Fruit fly (Drosophila melanogaster) whole organism, pupa: Measurements from ENCODE around the gene CG12321.
A peak's percentile ranks its signal among the peaks of the same experiment; 100 is the strongest.

Source experiments
- CG10348 ChIP-seq: fragments of 200-800 bp; sonication (Bioruptor generic); IDR thresholded peaks from 2 replicates; pipeline ENCODE4 v1.3.6; 2022; ENCODE audit warnings: missing biosample characterization, missing genetic modification characterization
- CG12605 ChIP-seq: fragments of 200-800 bp; sonication (Bioruptor generic); IDR thresholded peaks from 2 replicates; pipeline ENCODE4 v1.3.6; 2022; ENCODE audit warnings: missing biosample characterization, missing genetic modification characterization
- CG13204 ChIP-seq: fragments of 200-800 bp; sonication (Bioruptor generic); optimal IDR thresholded peaks from 2 replicates; lab custom pipeline; 2018; ENCODE audit warnings: missing biosample characterization, mild to moderate bottlenecking, missing genetic modification characterization, moderate library complexity
- CG14655 ChIP-seq: fragments of 200-800 bp; sonication (Bioruptor generic); optimal IDR thresholded peaks from 3 replicates; lab custom pipeline; 2017; ENCODE audit warnings: mild to moderate bottlenecking, missing biosample characterization, missing genetic modification reagents, missing genetic modification characterization
- CG15710 ChIP-seq: fragments of 200-800 bp; sonication (Bioruptor generic); optimal IDR thresholded peaks from 2 replicates; lab custom pipeline; 2018; ENCODE audit warnings: missing biosample characterization, mild to moderate bottlenecking, missing genetic modification characterization, moderate library complexity
- CG17806 ChIP-seq: fragments of 200-800 bp; sonication (Bioruptor generic); optimal IDR thresholded peaks from 2 replicates; lab custom pipeline; 2018; ENCODE audit warnings: missing biosample characterization, mild to moderate bottlenecking, missing genetic modification characterization, moderate library complexity
- CG32121 ChIP-seq: fragments of 200-800 bp; sonication (Bioruptor generic); IDR thresholded peaks from 2 replicates; pipeline ENCODE4 v1.3.6; 2022; ENCODE audit warnings: missing biosample characterization, missing genetic modification characterization
- CG34367 ChIP-seq: fragments of 200-800 bp; sonication (Bioruptor generic); optimal IDR thresholded peaks from 2 replicates; lab custom pipeline; 2018; ENCODE audit warnings: missing biosample characterization, mild to moderate bottlenecking, missing genetic modification characterization
- CG4496 ChIP-seq: fragments of 200-800 bp; sonication (Bioruptor generic); IDR thresholded peaks from 3 replicates; pipeline ENCODE4 v1.3.6; 2022; ENCODE audit warnings: missing biosample characterization, missing genetic modification characterization
- CG8159 ChIP-seq: fragments of 200-800 bp; sonication (Bioruptor generic); optimal IDR thresholded peaks from 3 replicates; lab custom pipeline; 2018; ENCODE audit warnings: missing biosample characterization, mild to moderate bottlenecking, missing genetic modification characterization, moderate library complexity
- CG8301 ChIP-seq: fragments of 200-800 bp; sonication (Bioruptor generic); optimal IDR thresholded peaks from 2 replicates; lab custom pipeline; 2018; ENCODE audit warnings: missing biosample characterization, mild to moderate bottlenecking, missing genetic modification characterization
- CG9948 ChIP-seq: fragments of 200-800 bp; sonication (Bioruptor generic); optimal IDR thresholded peaks from 2 replicates; lab custom pipeline; 2018; ENCODE audit warnings: missing biosample characterization, mild to moderate bottlenecking, missing genetic modification characterization, moderate library complexity
- D1 ChIP-seq: fragments of 200-800 bp; sonication (Bioruptor generic); optimal IDR thresholded peaks from 2 replicates; lab custom pipeline; 2018; ENCODE audit warnings: missing biosample characterization, mild to moderate bottlenecking, missing genetic modification characterization, moderate library complexity
- EcR ChIP-seq: fragments of 200-800 bp; sonication (Bioruptor generic); optimal IDR thresholded peaks from 3 replicates; lab custom pipeline; 2019; ENCODE audit warnings: missing biosample characterization, missing genetic modification characterization, mild to moderate bottlenecking, moderate library complexity, missing genetic modification reagents
- Ets98B ChIP-seq: fragments of 200-800 bp; sonication (Bioruptor generic); IDR thresholded peaks from 2 replicates; pipeline ENCODE4 v1.3.6; 2022; ENCODE audit warnings: missing biosample characterization, missing genetic modification characterization
- Pif1A ChIP-seq: fragments of 200-800 bp; sonication (Bioruptor generic); optimal IDR thresholded peaks from 3 replicates; lab custom pipeline; 2016; ENCODE audit warnings: missing biosample characterization, missing genetic modification characterization
- Pif1B ChIP-seq: fragments of 200-800 bp; sonication (Bioruptor generic); optimal IDR thresholded peaks from 3 replicates; lab custom pipeline; 2016; ENCODE audit warnings: missing biosample characterization, missing genetic modification characterization
- Snoo ChIP-seq: fragments of 200-800 bp; sonication (Bioruptor generic); optimal IDR thresholded peaks from 3 replicates; lab custom pipeline; 2017; ENCODE audit warnings: missing biosample characterization, mild to moderate bottlenecking, missing genetic modification characterization, inconsistent platforms
- fd96Ca ChIP-seq: fragments of 200-800 bp; sonication (Bioruptor generic); IDR thresholded peaks from 3 replicates; pipeline ENCODE4 v1.3.6; 2022; ENCODE audit warnings: missing biosample characterization, missing genetic modification characterization
- gl ChIP-seq: fragments of 200-800 bp; sonication (Bioruptor generic); optimal IDR thresholded peaks from 2 replicates; lab custom pipeline; 2018; ENCODE audit warnings: missing biosample characterization, mild to moderate bottlenecking, missing genetic modification characterization
- rn ChIP-seq: fragments of 200-800 bp; sonication (Bioruptor generic); IDR thresholded peaks from 2 replicates; pipeline ENCODE4 v1.3.6; 2022; ENCODE audit warnings: missing biosample characterization, missing genetic modification characterization

Gene CG12321

dm6 chr3R:18160165-18160814 lies 28.2 kb downstream of the CG12321 start:
- TF ChIP-seq CG13204 (GFP tag; lab: Kevin White, UChicago), result no peak
- no peak for TF ChIP-seq Snoo
- no peak for TF ChIP-seq CG34367 (tag; lab: Kevin White, UChicago)
- TF ChIP-seq CG9948 (tag; lab: Kevin White, UChicago), result no peak
- no peak for TF ChIP-seq EcR (GFP tag; lab: Kevin White, UChicago)
- no peak for TF ChIP-seq rn (GFP tag; lab: Robert Waterston, UW)
- TF ChIP-seq CG32121 (GFP tag; lab: Robert Waterston, UW), result no peak
- TF ChIP-seq Ets98B, result no peak
- no peak for TF ChIP-seq fd96Ca (GFP tag; lab: Robert Waterston, UW)
- no peak for TF ChIP-seq CG15710 (tag; lab: Kevin White, UChicago)
- TF ChIP-seq Pif1B, result no peak
- no peak for TF ChIP-seq D1 (tag; lab: Kevin White, UChicago)
- TF ChIP-seq CG8301 (tag; lab: Kevin White, UChicago), result no peak
- TF ChIP-seq CG8159 (tag; lab: Kevin White, UChicago), result no peak
- TF ChIP-seq CG12605, result no peak
- no peak for TF ChIP-seq Pif1A
- no peak for TF ChIP-seq CG10348 (GFP tag; lab: Robert Waterston, UW)
- no peak for TF ChIP-seq CG14655 (GFP tag; lab: Kevin White, UChicago)
- TF ChIP-seq, all 21 proteins: peak for 0

- no peak for TF ChIP-seq CG13204 (GFP tag; lab: Kevin White, UChicago)
- no peak for TF ChIP-seq CG12605
- TF ChIP-seq CG10348 (GFP tag; lab: Robert Waterston, UW), result no peak
- no peak for TF ChIP-seq CG4496 (GFP tag; lab: Robert Waterston, UW)
- no peak for TF ChIP-seq CG15710 (tag; lab: Kevin White, UChicago)
- no peak for TF ChIP-seq CG14655 (GFP tag; lab: Kevin White, UChicago)
- TF ChIP-seq D1 (tag; lab: Kevin White, UChicago), result no peak
- no peak for TF ChIP-seq rn (GFP tag; lab: Robert Waterston, UW)
- TF ChIP-seq CG32121 (GFP tag; lab: Robert Waterston, UW), result no peak
- no peak for TF ChIP-seq gl (tag; lab: Kevin White, UChicago)
- no peak for TF ChIP-seq fd96Ca (GFP tag; lab: Robert Waterston, UW)
- TF ChIP-seq CG8301 (tag; lab: Kevin White, UChicago), result no peak
- TF ChIP-seq CG8159 (tag; lab: Kevin White, UChicago), result no peak
- no peak for TF ChIP-seq CG17806 (tag; lab: Kevin White, UChicago)
- TF ChIP-seq EcR (GFP tag; lab: Kevin White, UChicago), result no peak
- no peak for TF ChIP-seq Ets98B
- TF ChIP-seq CG9948 (tag; lab: Kevin White, UChicago), result no peak
- no peak for TF ChIP-seq Pif1B
Measured at dm6 chr3R:18158401-18158800, 30.1 kb downstream of the CG12321 start, which contains the start of gene CG14315. CG14315 (plus strand) TSS chr3R:18158701.

- TF ChIP-seq Pif1B (peak; percentile 38), CG10348 (GFP tag; lab: Robert Waterston, UW) (no peak), CG4496 (GFP tag; lab: Robert Waterston, UW) (no peak), CG12605 (no peak), CG17806 (tag; lab: Kevin White, UChicago) (no peak), Pif1A (peak; percentile 25), CG34367 (tag; lab: Kevin White, UChicago) (no peak), rn (GFP tag; lab: Robert Waterston, UW) (no peak), Ets98B (no peak), D1 (tag; lab: Kevin White, UChicago) (no peak), CG8301 (tag; lab: Kevin White, UChicago) (peak; percentile 12), CG8159 (tag; lab: Kevin White, UChicago) (peak; percentile 47), EcR (GFP tag; lab: Kevin White, UChicago) (peak; percentile 40), CG14655 (GFP tag; lab: Kevin White, UChicago) (no peak), Snoo (peak; percentile 52), gl (tag; lab: Kevin White, UChicago) (no peak), CG32121 (GFP tag; lab: Robert Waterston, UW) (no peak), fd96Ca (GFP tag; lab: Robert Waterston, UW) (no peak), CG9948 (tag; lab: Kevin White, UChicago) (peak; percentile 23), CG13204 (GFP tag; lab: Kevin White, UChicago) (no peak), CG15710 (tag; lab: Kevin White, UChicago) (peak; percentile 22)
Measured at dm6 chr3R:18157459-18157858, 31.0 kb downstream of the CG12321 start.

dm6 chr3R:18156608-18157007 lies 31.9 kb downstream of the CG12321 start:
- TF ChIP-seq Ets98B (no peak), rn (GFP tag; lab: Robert Waterston, UW) (no peak), gl (tag; lab: Kevin White, UChicago) (no peak), Pif1B (no peak), EcR (GFP tag; lab: Kevin White, UChicago) (no peak), CG17806 (tag; lab: Kevin White, UChicago) (no peak), CG14655 (GFP tag; lab: Kevin White, UChicago) (no peak), CG34367 (tag; lab: Kevin White, UChicago) (no peak), CG10348 (GFP tag; lab: Robert Waterston, UW) (no peak), CG15710 (tag; lab: Kevin White, UChicago) (no peak), CG8159 (tag; lab: Kevin White, UChicago) (no peak), D1 (tag; lab: Kevin White, UChicago) (no peak), CG4496 (GFP tag; lab: Robert Waterston, UW) (no peak), Snoo (no peak), CG13204 (GFP tag; lab: Kevin White, UChicago) (no peak)

dm6 chr3R:18153698-18154097 lies 34.8 kb downstream of the CG12321 start:
- no peak for TF ChIP-seq Ets98B
- TF ChIP-seq Snoo, result no peak
- 0 out of 3 replicates have a peak, but pooled peaks have one; percentile 33 for TF ChIP-seq CG4496 (GFP tag; lab: Robert Waterston, UW)
